Worm (Caenorhabditis elegans) whole organism, mixed stage, embryonic: ENCODE data around the gene F35D11.4.

Experiments used
- ceh-83 ChIP-seq: fragments of 200-800 bp; sonication (Bioruptor generic); optimal IDR thresholded peaks from 2 replicates; lab custom pipeline; 2018; ENCODE audit warnings: mild to moderate bottlenecking, missing genetic modification characterization, missing compliant biosample characterization
- elt-1 ChIP-seq: sonication (generic microtip); optimal IDR thresholded peaks from 2 replicates; lab custom pipeline; 2017; ENCODE audit warnings: missing genetic modification characterization, mild to moderate bottlenecking, missing compliant biosample characterization, antibody characterized with exemption, moderate library complexity, borderline replicate concordance; ENCODE audit not compliant: insufficient read depth
- elt-3 ChIP-seq: fragments of 150-350 bp; optimal IDR thresholded peaks from 2 replicates; lab custom pipeline; 2014; ENCODE audit warnings: missing biosample characterization, missing genetic modification characterization
- ham-2 ChIP-seq: fragments of 200-800 bp; sonication (Bioruptor generic); optimal IDR thresholded peaks from 2 replicates; lab custom pipeline; 2018; ENCODE audit warnings: mild to moderate bottlenecking, missing genetic modification characterization, missing compliant biosample characterization
- mep-1 ChIP-seq: fragments of 150-350 bp; optimal IDR thresholded peaks from 2 replicates; lab custom pipeline; 2017; ENCODE audit warnings: missing biosample characterization, missing genetic modification reagents, missing genetic modification characterization, inconsistent platforms
- snpc-4 ChIP-seq: fragments of 150-350 bp; optimal IDR thresholded peaks from 2 replicates; lab custom pipeline; 2014; ENCODE audit warnings: missing biosample characterization, missing genetic modification characterization

ce11 chrII:4619700-4620099 lies 16.5 kb downstream of the F35D11.4 start, which contains the start of gene clec-138:
- TF ChIP-seq ceh-83 (GFP tag; lab: Kevin White, UChicago) (no peak), elt-3 (tag; lab: Kevin White, UChicago) (no peak), elt-1 (tag; lab: Kevin White, UChicago) (no peak), snpc-4 (tag; lab: Kevin White, UChicago) (no peak), mep-1 (tag; lab: Kevin White, UChicago) (no peak), ham-2 (GFP tag; lab: Kevin White, UChicago) (no peak)
